Fruit fly (Drosophila melanogaster) whole organism, embryonic: ENCODE data around the gene CG42495.

Source experiments
- Abd-B ChIP-seq: fragments of 200-800 bp; sonication (Bioruptor generic); optimal IDR thresholded peaks from 2 replicates; lab custom pipeline; 2018; ENCODE audit warnings: missing biosample characterization, mild to moderate bottlenecking, missing genetic modification characterization, moderate library complexity
- Awh ChIP-seq: fragments of 200-800 bp; sonication (Bioruptor generic); IDR thresholded peaks from 2 replicates; pipeline ENCODE4, ENCODE4 v1.3.6; 2022; ENCODE audit warnings: missing biosample characterization, missing genetic modification characterization
- CG12104 ChIP-seq: fragments of 200-800 bp; sonication (Bioruptor generic); optimal IDR thresholded peaks from 3 replicates; lab custom pipeline; 2016; ENCODE audit warnings: missing biosample characterization, missing genetic modification characterization
- CG12299 ChIP-seq: fragments of 200-800 bp; sonication (Bioruptor generic); optimal IDR thresholded peaks from 2 replicates; lab custom pipeline; 2018; ENCODE audit warnings: missing biosample characterization, mild to moderate bottlenecking, missing genetic modification characterization
- CG12744 ChIP-seq: fragments of 200-800 bp; sonication (Bioruptor generic); optimal IDR thresholded peaks from 2 replicates; lab custom pipeline; 2016; ENCODE audit warnings: missing biosample characterization, missing genetic modification characterization
- CG14014 ChIP-seq: fragments of 200-800 bp; sonication (Bioruptor generic); IDR thresholded peaks from 2 replicates; pipeline ENCODE4 v1.3.6; 2022; ENCODE audit warnings: missing biosample characterization, missing genetic modification characterization
- CG14860 ChIP-seq: fragments of 200-800 bp; sonication (Bioruptor generic); IDR thresholded peaks from 3 replicates; pipeline ENCODE4 v1.3.6; 2022; ENCODE audit warnings: missing biosample characterization, missing genetic modification characterization; ENCODE audit not compliant: partially characterized antibody
- CG15269 ChIP-seq: fragments of 200-800 bp; sonication (Bioruptor generic); optimal IDR thresholded peaks from 2 replicates; lab custom pipeline; 2018; ENCODE audit warnings: missing biosample characterization, mild to moderate bottlenecking, missing genetic modification characterization, moderate library complexity
- CG15514 ChIP-seq: fragments of 200-800 bp; sonication (Bioruptor generic); optimal IDR thresholded peaks from 3 replicates; lab custom pipeline; 2017; ENCODE audit warnings: missing biosample characterization, missing genetic modification characterization, mild to moderate bottlenecking, moderate library complexity, missing genetic modification reagents
- CG17385 ChIP-seq: fragments of 200-800 bp; sonication (Bioruptor generic); optimal IDR thresholded peaks from 3 replicates; lab custom pipeline; 2018; ENCODE audit warnings: missing biosample characterization, mild to moderate bottlenecking, missing genetic modification characterization
- CG2199 ChIP-seq: fragments of 200-800 bp; sonication (Bioruptor generic); IDR thresholded peaks from 3 replicates; pipeline ENCODE4 v1.3.6; 2022; ENCODE audit warnings: missing biosample characterization, missing genetic modification characterization
- CG2712 ChIP-seq: fragments of 200-800 bp; optimal IDR thresholded peaks from 3 replicates; lab custom pipeline; 2019; ENCODE audit warnings: missing biosample characterization, mild to moderate bottlenecking, missing genetic modification characterization, moderate library complexity
- CG31224 ChIP-seq: fragments of 200-800 bp; sonication (Bioruptor generic); IDR thresholded peaks from 2 replicates; pipeline ENCODE4 v1.3.6; 2022; ENCODE audit warnings: missing biosample characterization, missing genetic modification characterization
- CG33213 ChIP-seq: fragments of 200-800 bp; sonication (Bioruptor generic); optimal IDR thresholded peaks from 3 replicates; lab custom pipeline; 2016; ENCODE audit warnings: missing biosample characterization, missing genetic modification characterization
- CG3847 ChIP-seq: fragments of 200-800 bp; sonication (Bioruptor generic); IDR thresholded peaks from 2 replicates; pipeline ENCODE4 v1.3.6; 2022; ENCODE audit warnings: missing biosample characterization, missing genetic modification characterization
- CG4360 ChIP-seq: fragments of 200-800 bp; sonication (Bioruptor generic); IDR thresholded peaks from 2 replicates; pipeline ENCODE4 v1.3.6; 2022; ENCODE audit warnings: missing biosample characterization, missing genetic modification characterization
- CG4730 ChIP-seq: fragments of 200-800 bp; sonication (Bioruptor generic); IDR thresholded peaks from 2 replicates; pipeline ENCODE4 v1.3.6; 2022; ENCODE audit warnings: missing biosample characterization, missing genetic modification characterization
- CG5180 ChIP-seq: fragments of 200-800 bp; sonication (Bioruptor generic); optimal IDR thresholded peaks from 3 replicates; lab custom pipeline; 2017; ENCODE audit warnings: missing biosample characterization, missing genetic modification characterization, mild to moderate bottlenecking, moderate library complexity, missing genetic modification reagents
- CG6791 ChIP-seq: fragments of 200-800 bp; sonication (Bioruptor generic); IDR thresholded peaks from 3 replicates; pipeline ENCODE4 v1.3.6; 2022; ENCODE audit warnings: missing biosample characterization, missing genetic modification characterization; ENCODE audit not compliant: partially characterized antibody
- CG6854 ChIP-seq: fragments of 200-800 bp; sonication (Bioruptor generic); optimal IDR thresholded peaks from 3 replicates; lab custom pipeline; 2017; ENCODE audit warnings: missing biosample characterization, mild to moderate bottlenecking, missing genetic modification characterization
- CG9215 ChIP-seq: fragments of 200-800 bp; sonication (Bioruptor generic); IDR thresholded peaks from 2 replicates; pipeline ENCODE4 v1.3.6; 2022; ENCODE audit warnings: missing biosample characterization, missing genetic modification characterization
- CG9797 ChIP-seq: fragments of 200-800 bp; sonication (Bioruptor generic); optimal IDR thresholded peaks from 3 replicates; lab custom pipeline; 2018; ENCODE audit warnings: missing biosample characterization, mild to moderate bottlenecking, missing genetic modification characterization
- D ChIP-seq, 2 experiments: fragments of 200-800 bp in 1 of 2; fragments of >200 bp in 1 of 2; sonication (Bioruptor generic) in 1 of 2; optimal IDR thresholded peaks; 2 replicates in 1 of 2; 3 replicates in 1 of 2; lab custom pipeline; 2017; ENCODE audit warnings: mild to moderate bottlenecking in 1 of 2, missing biosample characterization in 1 of 2, missing genetic modification characterization in 1 of 2, missing genetic modification reagents in 1 of 2
- Deaf1 ChIP-seq: fragments of 200-800 bp; optimal IDR thresholded peaks from 3 replicates; lab custom pipeline; 2019; ENCODE audit warnings: missing biosample characterization, mild to moderate bottlenecking, missing genetic modification characterization, moderate library complexity
- Eip74EF ChIP-seq, 2 experiments: fragments of 200-800 bp in 1 of 2; fragments of >200 bp in 1 of 2; sonication (Bioruptor generic) in 1 of 2; optimal IDR thresholded peaks; 2 replicates each; lab custom pipeline; 2017 to 2019; ENCODE audit warnings: missing biosample characterization in 2 of 2, missing genetic modification characterization in 2 of 2, mild to moderate bottlenecking in 1 of 2, moderate library complexity in 1 of 2
- HmgZ ChIP-seq: fragments of 200-800 bp; sonication (Bioruptor generic); optimal IDR thresholded peaks from 2 replicates; lab custom pipeline; 2018; ENCODE audit warnings: missing biosample characterization, mild to moderate bottlenecking, missing genetic modification characterization
- Hr39 ChIP-seq: fragments of >200 bp; optimal IDR thresholded peaks from 2 replicates; lab custom pipeline; 2017
- Lhr ChIP-seq: fragments of 200-800 bp; sonication (Bioruptor generic); optimal IDR thresholded peaks from 3 replicates; lab custom pipeline; 2017; ENCODE audit warnings: mild to moderate bottlenecking, missing biosample characterization, missing genetic modification reagents, missing genetic modification characterization
- Lim3 ChIP-seq: fragments of 200-800 bp; sonication (Bioruptor generic); IDR thresholded peaks from 2 replicates; pipeline ENCODE4 v1.3.6; 2022; ENCODE audit warnings: missing biosample characterization, missing genetic modification characterization
- Med ChIP-seq: fragments of 200-800 bp; sonication (Bioruptor generic); peaks from one replicate; lab custom pipeline; 2016; ENCODE audit warnings: missing biosample characterization, missing genetic modification characterization, mild to moderate bottlenecking, inconsistent platforms, moderate library complexity
- Sry-β ChIP-seq: fragments of 200-800 bp; sonication (Bioruptor generic); optimal IDR thresholded peaks from 2 replicates; lab custom pipeline; 2018; ENCODE audit warnings: missing biosample characterization, mild to moderate bottlenecking, missing genetic modification characterization, moderate library complexity
- ac ChIP-seq: fragments of 200-800 bp; sonication (Bioruptor generic); optimal IDR thresholded peaks from 3 replicates; lab custom pipeline; 2017; ENCODE audit warnings: missing biosample characterization, mild to moderate bottlenecking, missing genetic modification characterization
- chn ChIP-seq: fragments of 200-800 bp; sonication (Bioruptor generic); optimal IDR thresholded peaks from 2 replicates; lab custom pipeline; 2016; ENCODE audit warnings: missing biosample characterization, missing genetic modification characterization
- dmrt11E ChIP-seq: fragments of 200-800 bp; sonication (Bioruptor generic); optimal IDR thresholded peaks from 3 replicates; lab custom pipeline; 2018; ENCODE audit warnings: missing biosample characterization, mild to moderate bottlenecking, missing genetic modification characterization, moderate library complexity
- fd3F ChIP-seq: fragments of 200-800 bp; sonication (Bioruptor generic); optimal IDR thresholded peaks from 2 replicates; lab custom pipeline; 2018; ENCODE audit warnings: missing biosample characterization, mild to moderate bottlenecking, missing genetic modification characterization, moderate library complexity
- ftz-f1 ChIP-seq: fragments of 200-800 bp; sonication (Bioruptor generic); optimal IDR thresholded peaks from 2 replicates; lab custom pipeline; 2016; ENCODE audit warnings: missing biosample characterization, missing genetic modification characterization
- gro ChIP-seq: fragments of 200-800 bp; sonication (Bioruptor generic); optimal IDR thresholded peaks from 2 replicates; lab custom pipeline; 2016; ENCODE audit warnings: missing biosample characterization, missing genetic modification characterization
- gt ChIP-seq: fragments of 200-800 bp; sonication (Bioruptor generic); IDR thresholded peaks from 2 replicates; pipeline ENCODE4 v1.3.6; 2022; ENCODE audit warnings: missing biosample characterization, missing genetic modification characterization
- kay ChIP-seq: fragments of 200-800 bp; sonication (Bioruptor generic); optimal IDR thresholded peaks from 2 replicates; lab custom pipeline; 2016; ENCODE audit warnings: missing biosample characterization, missing genetic modification characterization
- maf-S ChIP-seq: fragments of 200-800 bp; sonication (Bioruptor generic); optimal IDR thresholded peaks from 2 replicates; lab custom pipeline; 2016; ENCODE audit warnings: missing biosample characterization, missing genetic modification characterization
- onecut ChIP-seq: fragments of 200-800 bp; sonication (Bioruptor generic); IDR thresholded peaks from 2 replicates; pipeline ENCODE4 v1.3.6; 2022; ENCODE audit warnings: missing biosample characterization, missing genetic modification characterization
- org-1 ChIP-seq: fragments of 200-800 bp; sonication (Bioruptor generic); optimal IDR thresholded peaks from 2 replicates; lab custom pipeline; 2017; ENCODE audit warnings: missing biosample characterization, missing genetic modification characterization
- sd ChIP-seq: fragments of 200-800 bp; sonication (Bioruptor generic); optimal IDR thresholded peaks from 3 replicates; lab custom pipeline; 2018; ENCODE audit warnings: missing biosample characterization, mild to moderate bottlenecking, missing genetic modification characterization, moderate library complexity
- slp2 ChIP-seq: fragments of 200-800 bp; sonication (Bioruptor generic); optimal IDR thresholded peaks from 2 replicates; lab custom pipeline; 2016; ENCODE audit warnings: missing biosample characterization, missing genetic modification characterization
- tna ChIP-seq: fragments of 200-800 bp; sonication (Bioruptor generic); IDR thresholded peaks from 2 replicates; pipeline ENCODE4 v1.3.6; 2022; ENCODE audit warnings: missing biosample characterization, missing genetic modification characterization; ENCODE audit not compliant: partially characterized antibody
- tx ChIP-seq: fragments of 200-800 bp; sonication (Bioruptor generic); optimal IDR thresholded peaks from 2 replicates; lab custom pipeline; 2016; ENCODE audit warnings: missing biosample characterization, missing genetic modification characterization
- unpg ChIP-seq: fragments of 200-800 bp; sonication (Bioruptor generic); optimal IDR thresholded peaks from 3 replicates; lab custom pipeline; 2018; ENCODE audit warnings: missing biosample characterization, mild to moderate bottlenecking, missing genetic modification characterization, moderate library complexity
- wor ChIP-seq: fragments of 200-800 bp; sonication (Bioruptor generic); IDR thresholded peaks from 2 replicates; pipeline ENCODE4 v1.3.6; 2022; ENCODE audit warnings: missing biosample characterization, missing genetic modification characterization
- zfh2 ChIP-seq: fragments of 200-800 bp; sonication (Bioruptor generic); optimal IDR thresholded peaks from 2 replicates; lab custom pipeline; 2016; ENCODE audit warnings: missing biosample characterization, missing genetic modification characterization

Gene CG42495

dm6 chr3L:18620988-18621734 is 46.0 kb upstream of the CG42495 start (continued):
- TF ChIP-seq CG5180 (GFP tag; lab: Kevin White, UChicago) (no peak), unpg (GFP tag; lab: Kevin White, UChicago) (peak; percentile 34), chn (GFP tag; lab: Kevin White, UChicago) (peak; percentile 55), D (optimal IDR thresholded peaks at IDR 0.05; lab: Kevin White, UChicago) (no peak), D (GFP tag; optimal IDR thresholded peaks at IDR 0.05; lab: Kevin White, UChicago) (peak; percentile 3), CG15514 (GFP tag; lab: Kevin White, UChicago) (peak; percentile 47), CG31224 (no peak), onecut (peak; percentile 49), ac (peak; percentile 55), Lhr (GFP tag; lab: Kevin White, UChicago) (peak; percentile 45), CG9215 (GFP tag; lab: Robert Waterston, UW) (no peak), CG4730 (GFP tag; lab: Robert Waterston, UW) (no peak), CG3847 (GFP tag; lab: Robert Waterston, UW) (peak; percentile 49; the same call in 1 of the 2 replicates), CG6854 (peak; percentile 20), org-1 (GFP tag; lab: Kevin White, UChicago) (no peak), Abd-B (GFP tag; lab: Kevin White, UChicago) (no peak), Lim3 (GFP tag; lab: Robert Waterston, UW) (no peak), CG12104 (no peak), maf-S (GFP tag; lab: Kevin White, UChicago) (peak; percentile 48), Med (GFP tag; lab: Kevin White, UChicago) (peak; percentile 96), CG33213 (GFP tag; lab: Kevin White, UChicago) (peak; percentile 44), wor (GFP tag; lab: Robert Waterston, UW) (no peak), tx (GFP tag; lab: Kevin White, UChicago) (peak; percentile 45), ftz-f1 (GFP tag; lab: Kevin White, UChicago) (peak; percentile 17), CG14860 (peak; percentile 9; the same call in 1 of the 3 replicates), CG15269 (tag; lab: Kevin White, UChicago) (no peak), zfh2 (GFP tag; lab: Kevin White, UChicago) (peak; percentile 74), slp2 (GFP tag; lab: Kevin White, UChicago) (peak; percentile 13), dmrt11E (tag; lab: Kevin White, UChicago) (peak; percentile 56), CG12744 (GFP tag; lab: Kevin White, UChicago) (no peak), sd (tag; lab: Kevin White, UChicago) (peak; percentile 90), Awh (GFP tag; lab: Robert Waterston, UW) (peak; percentile 32; the same call in 1 of the 2 replicates), HmgZ (tag; lab: Kevin White, UChicago) (peak; percentile 43), Deaf1 (tag; lab: Kevin White, UChicago) (no peak), gro (peak; percentile 49), gt (GFP tag; lab: Robert Waterston, UW) (no peak), fd3F (GFP tag; lab: Kevin White, UChicago) (no peak), CG6791 (GFP tag; lab: Robert Waterston, UW) (peak; percentile 64), CG12299 (tag; lab: Kevin White, UChicago) (no peak), CG9797 (GFP tag; lab: Kevin White, UChicago) (no peak), CG14014 (GFP tag; lab: Robert Waterston, UW) (peak; percentile 69), CG4360 (GFP tag; lab: Robert Waterston, UW) (peak; percentile 81; the same call in 1 of the 2 replicates), CG17385 (GFP tag; lab: Kevin White, UChicago) (peak; percentile 28), CG2712 (tag; lab: Kevin White, UChicago) (peak; percentile 58), CG2199 (GFP tag; lab: Robert Waterston, UW) (no peak), Hr39 (lab: Kevin White, UChicago) (no peak), Eip74EF (GFP tag; optimal IDR thresholded peaks at IDR 0.05; lab: Kevin White, UChicago) (no peak), tna (GFP tag; lab: Robert Waterston, UW) (peak; percentile 27; the same call in 1 of the 2 replicates), Sry-β (GFP tag; lab: Kevin White, UChicago) (peak; percentile 91), kay (GFP tag; lab: Kevin White, UChicago) (peak; percentile 86)
